Worm (Caenorhabditis elegans) whole organism, L2 larva: ENCODE measurements around the gene ent-1.

Experiments
- F13H6.1 ChIP-seq: sonication (generic microtip); optimal IDR thresholded peaks from 2 replicates; lab custom pipeline; 2016; ENCODE audit warnings: missing genetic modification characterization, missing compliant biosample characterization
- aly-2 ChIP-seq: fragments of 150-350 bp; optimal IDR thresholded peaks from 2 replicates; lab custom pipeline; 2014; ENCODE audit warnings: missing biosample characterization, missing genetic modification characterization
- ama-1 ChIP-seq: fragments of 150-350 bp; optimal IDR thresholded peaks from 2 replicates; lab custom pipeline; 2018; ENCODE audit warnings: inconsistent platforms
- nhr-77 ChIP-seq: fragments of 150-350 bp; optimal IDR thresholded peaks from 2 replicates; lab custom pipeline; 2014; ENCODE audit warnings: missing biosample characterization, missing genetic modification characterization
- sma-9 ChIP-seq, 2 experiments: fragments of 150-350 bp in 1 of 2; sonication (generic microtip) in 1 of 2; optimal IDR thresholded peaks; 2 replicates each; lab custom pipeline; 2014 to 2016; ENCODE audit warnings: missing genetic modification characterization in 2 of 2, mild to moderate bottlenecking in 1 of 2, missing biosample characterization in 1 of 2, missing compliant biosample characterization in 1 of 2, missing genetic modification reagents in 1 of 2, moderate library complexity in 1 of 2
- zag-1 ChIP-seq: fragments of 150-350 bp; optimal IDR thresholded peaks from 2 replicates; lab custom pipeline; 2014; ENCODE audit warnings: missing biosample characterization, missing genetic modification characterization
- ztf-4 ChIP-seq: fragments of 150-350 bp; optimal IDR thresholded peaks from 2 replicates; lab custom pipeline; 2014; ENCODE audit warnings: missing biosample characterization, missing genetic modification characterization

Gene ent-1

ce11 chrIV:11604909-11605308 lies 50.4 kb downstream of the ent-1 start, which contains the start of the genes ragc-1 and Y24F12A.1 (continued):
- no peak for TF ChIP-seq ama-1 (lab: Kevin White, UChicago)
- TF ChIP-seq zag-1: no peak
- TF ChIP-seq sma-9 (GFP tag; optimal IDR thresholded peaks at IDR 0.05; lab: Kevin White, UChicago): peak; percentile 18
- TF ChIP-seq sma-9 (tag; optimal IDR thresholded peaks at IDR 0.05; lab: Kevin White, UChicago): no peak
- TF ChIP-seq F13H6.1 (tag; lab: Kevin White, UChicago): peak; percentile 29
- no peak for TF ChIP-seq nhr-77 (tag; lab: Kevin White, UChicago)
- no peak for TF ChIP-seq aly-2 (tag; lab: Kevin White, UChicago)
- TF ChIP-seq ztf-4 (tag; lab: Kevin White, UChicago): no peak
